Worm (Caenorhabditis elegans): ENCODE results near the gene clec-256.

DNA sequence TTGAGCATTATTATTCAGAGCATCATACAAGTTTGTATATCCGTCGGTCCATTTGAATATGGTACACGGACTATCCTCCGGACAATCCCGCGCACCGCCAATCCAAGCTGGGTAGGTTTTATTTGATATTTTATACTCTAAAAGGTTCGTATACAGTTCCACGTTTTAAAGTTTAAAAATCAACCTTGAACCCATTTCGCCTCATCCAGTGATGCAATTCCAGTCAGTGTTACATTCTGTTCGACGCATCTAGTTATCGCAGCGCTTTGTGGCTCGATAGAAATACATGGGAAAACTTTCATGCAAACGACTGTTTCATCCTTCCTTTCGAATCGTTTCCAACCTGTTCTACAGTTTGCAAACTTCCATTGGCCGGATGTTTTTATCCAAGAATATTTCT, 1.6 kb upstream of the clec-256 start:
- TF ChIP-seq fos-1 (tag; optimal IDR thresholded peaks at IDR 0.05), result no peak
- no peak for TF ChIP-seq ama-1 (optimal IDR thresholded peaks at IDR 0.05)
- TF ChIP-seq lsy-12 (tag; optimal IDR thresholded peaks at IDR 0.05), result no peak
- TF ChIP-seq unc-39 (tag; optimal IDR thresholded peaks at IDR 0.05), result no peak
- TF ChIP-seq egl-27 (tag; optimal IDR thresholded peaks at IDR 0.05), result no peak
- TF ChIP-seq mdl-1 (tag; optimal IDR thresholded peaks at IDR 0.05), result no peak
- TF ChIP-seq nhr-76 (tag; optimal IDR thresholded peaks at IDR 0.05), result no peak
- no peak for TF ChIP-seq nfya-1 (tag; optimal IDR thresholded peaks at IDR 0.05; ENCODE audit: insufficient read depth)
- no peak for TF ChIP-seq ZK546.5 (tag; optimal IDR thresholded peaks at IDR 0.05)
- TF ChIP-seq unc-62 (GFP tag; optimal IDR thresholded peaks at IDR 0.05), result no peak
- no peak for TF ChIP-seq pha-4 (tag; optimal IDR thresholded peaks at IDR 0.05)
- no peak for TF ChIP-seq eor-1 (tag; optimal IDR thresholded peaks at IDR 0.05)

All from whole organism, L3 larva.